Worm (Caenorhabditis elegans) whole organism, young adult: ENCODE measurements around the gene age-1.

Experiments
- B0035.1 ChIP-seq: sonication (generic microtip); optimal IDR thresholded peaks from 2 replicates; lab custom pipeline; 2016; ENCODE audit warnings: missing genetic modification characterization, mild to moderate bottlenecking, missing compliant biosample characterization, missing genotype, missing genetic modification reagents
- B0261.1 ChIP-seq: sonication (generic microtip); optimal IDR thresholded peaks from 2 replicates; lab custom pipeline; 2016; ENCODE audit warnings: mild to moderate bottlenecking, missing genetic modification characterization, moderate library complexity, missing compliant biosample characterization
- B0336.3 ChIP-seq: fragments of 200-800 bp; sonication (Bioruptor generic); IDR thresholded peaks from 2 replicates; pipeline ENCODE4 v1.3.6; 2022; ENCODE audit warnings: missing genetic modification characterization, missing compliant biosample characterization
- F23B12.7 ChIP-seq: sonication (generic microtip); optimal IDR thresholded peaks from 2 replicates; lab custom pipeline; 2017; ENCODE audit warnings: missing genetic modification characterization, mild to moderate bottlenecking, missing compliant biosample characterization, antibody characterized with exemption, moderate library complexity; ENCODE audit not compliant: insufficient read depth
- F39B2.1 ChIP-seq: fragments of 200-800 bp; sonication (Bioruptor generic); IDR thresholded peaks from 2 replicates; pipeline ENCODE4 v1.3.6; 2022; ENCODE audit warnings: missing genetic modification reagents, missing genetic modification characterization, missing compliant biosample characterization
- F55B11.4 ChIP-seq: sonication (generic microtip); optimal IDR thresholded peaks from 2 replicates; lab custom pipeline; 2016; ENCODE audit warnings: missing compliant biosample characterization, missing genetic modification characterization, borderline replicate concordance; ENCODE audit not compliant: insufficient read depth
- K12H6.12 ChIP-seq: fragments of 200-800 bp; sonication (Bioruptor generic); optimal IDR thresholded peaks from 2 replicates; lab custom pipeline; 2018; ENCODE audit warnings: mild to moderate bottlenecking, missing genetic modification characterization, missing compliant biosample characterization
- T07F8.4 ChIP-seq: sonication (generic microtip); optimal IDR thresholded peaks from 2 replicates; lab custom pipeline; 2016; ENCODE audit warnings: mild to moderate bottlenecking, missing genetic modification characterization, moderate library complexity, missing compliant biosample characterization
- Y53F4B.3 ChIP-seq: fragments of 200-800 bp; sonication (Bioruptor generic); IDR thresholded peaks from 2 replicates; pipeline ENCODE4 v1.3.6; 2022; ENCODE audit warnings: missing genetic modification reagents, missing genetic modification characterization, missing compliant biosample characterization
- Y56A3A.18 ChIP-seq: fragments of 200-800 bp; sonication (Bioruptor generic); IDR thresholded peaks from 2 replicates; pipeline ENCODE4 v1.3.6; 2022; ENCODE audit warnings: missing genetic modification reagents, missing genetic modification characterization, missing compliant biosample characterization
- ZK185.1 ChIP-seq: sonication (generic microtip); optimal IDR thresholded peaks from 2 replicates; lab custom pipeline; 2016; ENCODE audit warnings: mild to moderate bottlenecking, missing genetic modification characterization, missing compliant biosample characterization; ENCODE audit not compliant: poor library complexity, severe bottlenecking
- aptf-2 ChIP-seq: fragments of 200-800 bp; sonication (Bioruptor generic); conservative IDR thresholded peaks from 2 replicates; pipeline ENCODE4 v1.3.6; 2022; ENCODE audit warnings: missing genetic modification reagents, missing genetic modification characterization, missing compliant biosample characterization
- attf-6 ChIP-seq: fragments of 200-800 bp; sonication (Bioruptor generic); IDR thresholded peaks from 2 replicates; pipeline ENCODE4 v1.3.6; 2022; ENCODE audit warnings: missing genetic modification reagents, missing genetic modification characterization, missing compliant biosample characterization
- cebp-1 ChIP-seq, 2 experiments: fragments of 200-800 bp in 1 of 2; sonication (Bioruptor generic) in 1 of 2; sonication (generic microtip) in 1 of 2; IDR thresholded peaks in 1 of 2; optimal IDR thresholded peaks in 1 of 2; 2 replicates each; pipeline versions ENCODE4 v1.3.6 to Lab custom; 2017 to 2022; ENCODE audit warnings: missing compliant biosample characterization in 2 of 2, missing genetic modification characterization in 2 of 2, mild to moderate bottlenecking in 1 of 2, missing genetic modification reagents in 1 of 2, moderate library complexity in 1 of 2
- ceh-40 ChIP-seq: fragments of 200-800 bp; sonication (Bioruptor generic); IDR thresholded peaks from 2 replicates; pipeline ENCODE4 v1.3.6; 2022; ENCODE audit warnings: missing genetic modification characterization, missing compliant biosample characterization
- chd-7 ChIP-seq: sonication (generic microtip); optimal IDR thresholded peaks from 2 replicates; lab custom pipeline; 2016; ENCODE audit warnings: mild to moderate bottlenecking, missing genetic modification characterization, moderate library complexity, missing compliant biosample characterization
- die-1 ChIP-seq: sonication (generic microtip); optimal IDR thresholded peaks from 2 replicates; lab custom pipeline; 2016; ENCODE audit warnings: missing genotype, mild to moderate bottlenecking, missing genetic modification characterization, missing compliant biosample characterization
- dox-1 ChIP-seq: fragments of 200-800 bp; sonication (Bioruptor generic); IDR thresholded peaks from 2 replicates; pipeline ENCODE4 v1.3.6; 2022; ENCODE audit warnings: missing genetic modification reagents, missing genetic modification characterization, missing compliant biosample characterization
- dpl-1 ChIP-seq: fragments of 150-350 bp; optimal IDR thresholded peaks from 2 replicates; lab custom pipeline; 2014; ENCODE audit warnings: missing biosample characterization, missing genetic modification reagents, missing genetic modification characterization
- ekl-4 ChIP-seq: fragments of 200-800 bp; sonication (Bioruptor generic); IDR thresholded peaks from 2 replicates; pipeline ENCODE4 v1.3.6; 2022; ENCODE audit warnings: missing genetic modification reagents, missing genetic modification characterization, missing compliant biosample characterization
- ets-4 ChIP-seq: fragments of 200-800 bp; sonication (Bioruptor generic); optimal IDR thresholded peaks from 2 replicates; lab custom pipeline; 2018; ENCODE audit warnings: mild to moderate bottlenecking, missing genetic modification characterization, missing compliant biosample characterization
- fkh-3 ChIP-seq: sonication (generic microtip); optimal IDR thresholded peaks from 2 replicates; lab custom pipeline; 2016; ENCODE audit warnings: mild to moderate bottlenecking, missing genetic modification characterization, missing compliant biosample characterization
- hlh-26 ChIP-seq: fragments of 200-800 bp; sonication (Bioruptor generic); conservative IDR thresholded peaks from 2 replicates; pipeline ENCODE4 v1.3.6; 2022; ENCODE audit warnings: missing genetic modification reagents, missing genetic modification characterization, missing compliant biosample characterization
- hrde-1 ChIP-seq: sonication (generic microtip); optimal IDR thresholded peaks from 2 replicates; lab custom pipeline; 2016; ENCODE audit warnings: missing genetic modification characterization, mild to moderate bottlenecking, missing compliant biosample characterization, moderate library complexity, missing genotype, missing genetic modification reagents, borderline replicate concordance
- let-607 ChIP-seq, 2 experiments: fragments of 200-800 bp in 1 of 2; sonication (Bioruptor generic) in 1 of 2; sonication (generic microtip) in 1 of 2; optimal IDR thresholded peaks; 2 replicates each; lab custom pipeline; 2016 to 2018; ENCODE audit warnings: mild to moderate bottlenecking in 2 of 2, missing compliant biosample characterization in 2 of 2, missing genetic modification characterization in 2 of 2, moderate library complexity in 2 of 2, missing genotype in 1 of 2
- lin-54 ChIP-seq: fragments of 200-800 bp; sonication (Bioruptor generic); optimal IDR thresholded peaks from 2 replicates; lab custom pipeline; 2018; ENCODE audit warnings: mild to moderate bottlenecking, missing genetic modification characterization, missing compliant biosample characterization
- lsl-1 ChIP-seq: fragments of 200-800 bp; sonication (Bioruptor generic); optimal IDR thresholded peaks from 2 replicates; lab custom pipeline; 2018; ENCODE audit warnings: mild to moderate bottlenecking, missing genetic modification characterization, moderate library complexity, missing compliant biosample characterization
- madf-10 ChIP-seq: sonication (generic microtip); optimal IDR thresholded peaks from 2 replicates; lab custom pipeline; 2016; ENCODE audit warnings: mild to moderate bottlenecking, missing genetic modification characterization, missing compliant biosample characterization
- madf-8 ChIP-seq: fragments of 200-800 bp; sonication (Bioruptor generic); conservative IDR thresholded peaks from 2 replicates; pipeline ENCODE4 v1.3.6; 2022; ENCODE audit warnings: missing genetic modification reagents, missing genetic modification characterization, missing compliant biosample characterization
- mcd-1 ChIP-seq: fragments of 200-800 bp; sonication (Bioruptor generic); IDR thresholded peaks from 2 replicates; pipeline ENCODE4 v1.3.6; 2022; ENCODE audit warnings: missing genetic modification reagents, missing genetic modification characterization, missing compliant biosample characterization
- mel-28 ChIP-seq: sonication (generic microtip); optimal IDR thresholded peaks from 2 replicates; lab custom pipeline; 2016; ENCODE audit warnings: borderline replicate concordance, mild to moderate bottlenecking, missing genetic modification characterization, missing compliant biosample characterization
- nhr-27 ChIP-seq: fragments of 200-800 bp; sonication (Bioruptor generic); optimal IDR thresholded peaks from 2 replicates; lab custom pipeline; 2018; ENCODE audit warnings: mild to moderate bottlenecking, missing genetic modification characterization, moderate library complexity, missing compliant biosample characterization
- nhr-90 ChIP-seq: sonication (generic microtip); optimal IDR thresholded peaks from 2 replicates; lab custom pipeline; 2016; ENCODE audit warnings: missing genotype, mild to moderate bottlenecking, missing genetic modification characterization, missing compliant biosample characterization
- pha-4 ChIP-seq: fragments of 150-350 bp; sonication (generic microtip); optimal IDR thresholded peaks from 2 replicates; lab custom pipeline; 2014; ENCODE audit warnings: missing biosample characterization, missing genetic modification reagents, missing genetic modification characterization
- rpc-1 ChIP-seq, 2 experiments: fragments of 150-350 bp in 1 of 2; sonication (generic microtip) in 1 of 2; optimal IDR thresholded peaks; 2 replicates each; lab custom pipeline; 2014 to 2018; ENCODE audit warnings: missing biosample characterization in 1 of 2, missing genetic modification characterization in 1 of 2, missing genetic modification reagents in 1 of 2, missing genotype in 1 of 2
- sptf-2 ChIP-seq: fragments of 200-800 bp; sonication (Bioruptor generic); optimal IDR thresholded peaks from 2 replicates; lab custom pipeline; 2018; ENCODE audit warnings: mild to moderate bottlenecking, missing genetic modification characterization, missing compliant biosample characterization
- unc-130 ChIP-seq: sonication (generic microtip); optimal IDR thresholded peaks from 2 replicates; lab custom pipeline; 2016; ENCODE audit warnings: missing genetic modification reagents, missing genetic modification characterization, missing compliant biosample characterization
- xnd-1 ChIP-seq: sonication (generic microtip); optimal IDR thresholded peaks from 2 replicates; lab custom pipeline; 2016; ENCODE audit warnings: missing genotype, missing genetic modification reagents, missing genetic modification characterization, missing compliant biosample characterization
- zim-3 ChIP-seq: sonication (generic microtip); optimal IDR thresholded peaks from 2 replicates; lab custom pipeline; 2017; ENCODE audit warnings: mild to moderate bottlenecking, missing genetic modification characterization, moderate library complexity, missing compliant biosample characterization
- ztf-3 ChIP-seq: fragments of 200-800 bp; sonication (Bioruptor generic); optimal IDR thresholded peaks from 2 replicates; lab custom pipeline; 2018; ENCODE audit warnings: mild to moderate bottlenecking, missing genetic modification characterization, missing compliant biosample characterization
- ztf-6 ChIP-seq: fragments of 200-800 bp; sonication (Bioruptor generic); IDR thresholded peaks from 2 replicates; pipeline ENCODE4 v1.3.6; 2022; ENCODE audit warnings: missing genetic modification reagents, missing genetic modification characterization, missing compliant biosample characterization

Gene age-1

DNA sequence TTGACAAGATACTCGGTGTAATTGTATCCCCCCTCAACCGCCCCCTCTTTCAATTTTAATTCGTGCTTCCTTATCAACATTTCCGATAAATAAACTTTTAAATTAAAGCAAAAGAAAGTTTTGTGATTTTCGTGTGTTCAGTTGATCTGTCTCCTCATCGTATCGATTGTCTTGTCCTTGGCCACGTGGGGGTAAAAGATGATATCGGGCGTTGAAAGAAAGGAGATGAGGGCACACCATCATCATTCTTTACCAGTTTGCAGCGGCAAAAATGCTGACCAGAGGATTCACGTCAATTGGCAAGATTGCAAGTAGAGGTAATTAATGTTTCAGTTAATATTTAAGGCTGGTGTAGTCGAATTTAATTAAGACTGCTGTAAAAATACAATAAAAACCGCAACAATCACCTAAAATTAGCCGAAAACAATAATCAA, 20.4 kb upstream of the age-1 start, which contains the start of gene F54D5.7 (continued):
- peak; percentile 77; the same call in 1 of the 2 replicates for TF ChIP-seq Y56A3A.18
- TF ChIP-seq F23B12.7, result peak; percentile 35
- TF ChIP-seq xnd-1 (tag; lab: Kevin White, UChicago), result no peak
- TF ChIP-seq ztf-3, result peak; percentile 2
- TF ChIP-seq nhr-27 (tag; lab: Kevin White, UChicago), result no peak
- peak; percentile 34 for TF ChIP-seq zim-3 (tag; lab: Kevin White, UChicago)
- no peak for TF ChIP-seq sptf-2
- TF ChIP-seq ekl-4 (GFP tag; lab: Robert Waterston, UW), result peak; percentile 39; the same call in 1 of the 2 replicates
- TF ChIP-seq madf-8 (GFP tag; lab: Robert Waterston, UW), result no peak
- peak; percentile 74 for TF ChIP-seq madf-10 (tag; lab: Kevin White, UChicago)
- TF ChIP-seq chd-7 (tag; lab: Kevin White, UChicago), result peak; percentile 74
- peak; percentile 34 for TF ChIP-seq nhr-90 (tag; lab: Kevin White, UChicago)
- TF ChIP-seq ztf-6 (GFP tag; lab: Robert Waterston, UW), result no peak
- TF ChIP-seq hrde-1 (tag; lab: Kevin White, UChicago), result no peak
- TF ChIP-seq fkh-3 (tag; lab: Kevin White, UChicago), result no peak
- TF ChIP-seq let-607 (tag; optimal IDR thresholded peaks at IDR 0.05; lab: Kevin White, UChicago), result peak in 1 of 2 experiments; percentile 26
- 0 out of 2 replicates have a peak, but pooled peaks have one; percentile 29 for TF ChIP-seq aptf-2
- peak; percentile 40 for TF ChIP-seq lsl-1
- TF ChIP-seq B0035.1 (tag; lab: Kevin White, UChicago), result peak; percentile 62
- TF ChIP-seq lin-54 (GFP tag; lab: Kevin White, UChicago), result peak; percentile 76
- TF ChIP-seq ZK185.1 (tag; lab: Kevin White, UChicago), result peak; percentile 44
- TF ChIP-seq rpc-1 (optimal IDR thresholded peaks at IDR 0.05; lab: Kevin White, UChicago), result no peak
- no peak for TF ChIP-seq rpc-1 (tag; optimal IDR thresholded peaks at IDR 0.05; lab: Kevin White, UChicago)
- peak; percentile 22 for TF ChIP-seq T07F8.4 (tag; lab: Kevin White, UChicago)
- TF ChIP-seq dpl-1 (GFP tag; lab: Kevin White, UChicago), result no peak
- no peak for TF ChIP-seq F39B2.1 (GFP tag; lab: Robert Waterston, UW)
- peak; percentile 26 for TF ChIP-seq mel-28
- TF ChIP-seq attf-6 (GFP tag; lab: Robert Waterston, UW), result peak; percentile 43; the same call in 1 of the 2 replicates
- TF ChIP-seq Y53F4B.3 (GFP tag; lab: Robert Waterston, UW), result no peak
- TF ChIP-seq B0336.3 (GFP tag; lab: Robert Waterston, UW), result peak; percentile 91
- TF ChIP-seq mcd-1 (GFP tag; lab: Robert Waterston, UW), result peak; percentile 75
- peak; percentile 42 for TF ChIP-seq K12H6.12 (tag; lab: Kevin White, UChicago)
- TF ChIP-seq dox-1, result peak; percentile 61; the same call in 1 of the 2 replicates
- peak; percentile 11 for TF ChIP-seq B0261.1
- TF ChIP-seq cebp-1 (GFP tag; IDR thresholded peaks at IDR 0.05; lab: Robert Waterston, UW), result peak; percentile 15; the same call in 1 of the 2 replicates
- TF ChIP-seq cebp-1 (tag; optimal IDR thresholded peaks at IDR 0.05; lab: Kevin White, UChicago), result peak; percentile 73
- TF ChIP-seq pha-4 (tag; lab: Kevin White, UChicago), result no peak
- TF ChIP-seq ets-4 (GFP tag; lab: Kevin White, UChicago), result peak; percentile 96
- TF ChIP-seq die-1 (tag; lab: Kevin White, UChicago), result peak; percentile 50
- TF ChIP-seq F55B11.4 (tag; lab: Kevin White, UChicago), result no peak
- no peak for TF ChIP-seq unc-130 (GFP tag; lab: Kevin White, UChicago)
- TF ChIP-seq ceh-40 (GFP tag; lab: Robert Waterston, UW), result 0 out of 2 replicates have a peak, but pooled peaks have one; percentile 21
- no peak for TF ChIP-seq hlh-26 (GFP tag; lab: Robert Waterston, UW)
